Worm (Caenorhabditis elegans) whole organism, late embryonic: Measurements from ENCODE around the gene Y43C5A.4.

Source experiments
- ceh-2 ChIP-seq: sonication (generic microtip); optimal IDR thresholded peaks from 2 replicates; lab custom pipeline; 2016; ENCODE audit warnings: missing genotype, missing genetic modification characterization, missing compliant biosample characterization
- ceh-45 ChIP-seq: fragments of 200-800 bp; sonication (Bioruptor generic); IDR thresholded peaks from 2 replicates; pipeline ENCODE4 v1.3.6; 2022; ENCODE audit warnings: missing genetic modification reagents, missing genetic modification characterization, missing compliant biosample characterization
- eyg-1 ChIP-seq: sonication (generic microtip); optimal IDR thresholded peaks from 2 replicates; lab custom pipeline; 2016; ENCODE audit warnings: missing genotype, missing genetic modification characterization, missing compliant biosample characterization
- hlh-30 ChIP-seq: sonication (generic microtip); optimal IDR thresholded peaks from 2 replicates; lab custom pipeline; 2017; ENCODE audit warnings: antibody characterized with exemption, missing genetic modification characterization, missing compliant biosample characterization; ENCODE audit not compliant: insufficient read depth
- lim-6 ChIP-seq: sonication (generic microtip); optimal IDR thresholded peaks from 2 replicates; lab custom pipeline; 2016; ENCODE audit warnings: missing genetic modification characterization, missing compliant biosample characterization
- madf-2 ChIP-seq: sonication (generic microtip); optimal IDR thresholded peaks from 2 replicates; lab custom pipeline; 2017; ENCODE audit warnings: missing genetic modification characterization, missing compliant biosample characterization
- nfya-1 ChIP-seq: sonication (generic microtip); optimal IDR thresholded peaks from 2 replicates; lab custom pipeline; 2017; ENCODE audit warnings: missing genetic modification characterization, mild to moderate bottlenecking, missing compliant biosample characterization, antibody characterized with exemption, moderate library complexity
- odd-2 ChIP-seq: sonication (generic microtip); optimal IDR thresholded peaks from 2 replicates; lab custom pipeline; 2017; ENCODE audit warnings: antibody characterized with exemption, mild to moderate bottlenecking, missing genetic modification characterization, missing compliant biosample characterization
- pha-4 ChIP-seq: fragments of 150-350 bp; optimal IDR thresholded peaks from 2 replicates; lab custom pipeline; 2018; ENCODE audit warnings: missing biosample characterization, missing genetic modification reagents, missing genetic modification characterization

DNA sequence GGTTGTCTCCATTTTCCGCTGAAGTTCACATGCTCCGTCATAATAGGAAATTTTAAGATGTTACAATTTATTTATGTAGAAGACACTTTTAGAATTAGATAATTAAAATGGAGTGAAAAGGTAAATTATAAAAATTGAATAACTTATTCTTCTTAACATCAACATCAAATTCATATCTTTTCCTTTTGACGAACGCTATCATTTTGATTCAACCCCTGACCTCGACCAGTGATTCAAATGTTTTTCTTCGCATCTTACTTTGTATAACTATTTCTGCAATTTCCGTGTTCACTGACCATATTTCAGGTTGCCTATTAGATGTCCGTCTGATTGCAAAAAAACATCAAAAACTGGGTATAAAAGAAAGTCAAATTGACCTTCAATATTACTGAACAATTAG, 856 bp upstream of the Y43C5A.4 start, which contains the start of gene Y43C5A.7:
- TF ChIP-seq nfya-1 (tag; lab: Kevin White, UChicago) (no peak), hlh-30 (no peak), pha-4 (tag; lab: Kevin White, UChicago) (no peak), eyg-1 (tag; lab: Kevin White, UChicago) (no peak), odd-2 (tag; lab: Kevin White, UChicago) (no peak), madf-2 (no peak), ceh-45 (GFP tag; lab: Robert Waterston, UW) (no peak), ceh-2 (no peak), lim-6 (tag; lab: Kevin White, UChicago) (no peak)
